Worm (Caenorhabditis elegans) whole organism, L4 larva: ENCODE measurements around the gene C25H3.1.

Experiments used
- D1046.2 ChIP-seq: fragments of 200-800 bp; sonication (Bioruptor generic); IDR thresholded peaks from 2 replicates; pipeline ENCODE4 v1.3.6; 2022; ENCODE audit warnings: missing genetic modification characterization, missing compliant biosample characterization
- F10B5.3 ChIP-seq: sonication (generic microtip); optimal IDR thresholded peaks from 2 replicates; lab custom pipeline; 2016; ENCODE audit warnings: mild to moderate bottlenecking, missing genetic modification characterization, missing compliant biosample characterization
- R02D3.7 ChIP-seq: fragments of 150-350 bp; sonication (generic microtip); optimal IDR thresholded peaks from 3 replicates; lab custom pipeline; 2014; ENCODE audit warnings: missing biosample characterization, missing genetic modification characterization
- T26A8.4 ChIP-seq: fragments of 200-800 bp; sonication (Bioruptor generic); IDR thresholded peaks from 2 replicates; pipeline ENCODE4 v1.3.6; 2022; ENCODE audit warnings: missing genetic modification characterization, missing compliant biosample characterization
- Y105C5A.15 ChIP-seq: fragments of 200-800 bp; sonication (Bioruptor generic); IDR thresholded peaks from 2 replicates; pipeline ENCODE4 v1.3.6; 2022; ENCODE audit warnings: missing genetic modification characterization, missing compliant biosample characterization
- ZK546.5 ChIP-seq, 2 experiments: sonication (generic microtip); optimal IDR thresholded peaks; 2 replicates each; lab custom pipeline; 2017; ENCODE audit warnings: missing biosample characterization in 2 of 2, missing genetic modification characterization in 2 of 2
- aha-1 ChIP-seq: fragments of 150-350 bp; peaks from one replicate; lab custom pipeline; 2014; ENCODE audit warnings: missing biosample characterization, missing genetic modification characterization
- aly-2 ChIP-seq: sonication (generic microtip); optimal IDR thresholded peaks from 2 replicates; lab custom pipeline; 2018; ENCODE audit warnings: missing biosample characterization, missing genetic modification characterization
- arid-1 ChIP-seq: fragments of 200-800 bp; sonication (Bioruptor generic); conservative IDR thresholded peaks from 2 replicates; pipeline ENCODE4 v1.3.6; 2022; ENCODE audit warnings: missing genetic modification reagents, missing genetic modification characterization, missing compliant biosample characterization
- ceh-44 ChIP-seq: fragments of 200-800 bp; sonication (Bioruptor generic); IDR thresholded peaks from 2 replicates; pipeline ENCODE4 v1.3.6; 2022; ENCODE audit warnings: missing genetic modification reagents, missing genetic modification characterization, missing compliant biosample characterization
- ceh-82 ChIP-seq: sonication (generic microtip); optimal IDR thresholded peaks from 2 replicates; lab custom pipeline; 2017; ENCODE audit warnings: missing biosample characterization, missing genetic modification characterization
- daf-8 ChIP-seq: fragments of 200-800 bp; sonication (Bioruptor generic); IDR thresholded peaks from 2 replicates; pipeline ENCODE4 v1.3.6; 2022; ENCODE audit warnings: missing genetic modification characterization, missing compliant biosample characterization
- dmd-8 ChIP-seq: fragments of 200-800 bp; sonication (Bioruptor generic); IDR thresholded peaks from 2 replicates; pipeline ENCODE4 v1.3.6; 2022; ENCODE audit warnings: missing genetic modification characterization, missing compliant biosample characterization
- dmd-9 ChIP-seq: fragments of 200-800 bp; sonication (Bioruptor generic); IDR thresholded peaks from 2 replicates; pipeline ENCODE4 v1.3.6; 2022; ENCODE audit warnings: missing genetic modification reagents, missing genetic modification characterization, missing compliant biosample characterization
- duxl-1 ChIP-seq: sonication (generic microtip); optimal IDR thresholded peaks from 2 replicates; lab custom pipeline; 2016; ENCODE audit warnings: mild to moderate bottlenecking, missing genetic modification characterization, moderate library complexity, missing compliant biosample characterization; ENCODE audit not compliant: poor library complexity
- egl-43 ChIP-seq: fragments of 200-800 bp; sonication (Bioruptor generic); IDR thresholded peaks from 2 replicates; pipeline ENCODE4 v1.3.6; 2022; ENCODE audit warnings: missing genetic modification reagents, missing genetic modification characterization, missing compliant biosample characterization
- hif-1 ChIP-seq, 2 experiments: sonication (generic microtip); optimal IDR thresholded peaks; 2 replicates each; lab custom pipeline; 2016 to 2017; ENCODE audit warnings: missing compliant biosample characterization in 2 of 2, missing genetic modification characterization in 2 of 2, missing genetic modification reagents in 2 of 2, missing genotype in 2 of 2, mild to moderate bottlenecking in 1 of 2
- hlh-11 ChIP-seq: fragments of 200-800 bp; sonication (Bioruptor generic); optimal IDR thresholded peaks from 2 replicates; lab custom pipeline; 2018; ENCODE audit warnings: mild to moderate bottlenecking, missing genetic modification characterization, missing compliant biosample characterization
- jun-1 ChIP-seq: fragments of 150-350 bp; optimal IDR thresholded peaks from 2 replicates; lab custom pipeline; 2014; ENCODE audit warnings: missing biosample characterization, missing genetic modification reagents, missing genetic modification characterization
- lin-1 ChIP-seq: fragments of 200-800 bp; sonication (Bioruptor generic); IDR thresholded peaks from 2 replicates; pipeline ENCODE4 v1.3.6; 2022; ENCODE audit warnings: missing genetic modification reagents, missing genetic modification characterization, missing compliant biosample characterization
- lin-15B ChIP-seq: fragments of 150-350 bp; sonication (generic microtip); optimal IDR thresholded peaks from 3 replicates; lab custom pipeline; 2014; ENCODE audit warnings: missing biosample characterization, missing genetic modification characterization
- lin-29 ChIP-seq: fragments of 200-800 bp; sonication (Bioruptor generic); IDR thresholded peaks from 2 replicates; pipeline ENCODE4 v1.3.6; 2022; ENCODE audit warnings: missing genetic modification reagents, missing genetic modification characterization, missing compliant biosample characterization
- lsy-2 ChIP-seq, 2 experiments: fragments of 150-350 bp in 1 of 2; sonication (generic microtip) in 1 of 2; optimal IDR thresholded peaks; 2 replicates each; lab custom pipeline; 2014 to 2017; ENCODE audit warnings: missing biosample characterization in 2 of 2, missing genetic modification characterization in 2 of 2
- mdl-1 ChIP-seq, 2 experiments: fragments of 150-350 bp in 1 of 2; sonication (generic microtip) in 1 of 2; optimal IDR thresholded peaks; 2 replicates each; lab custom pipeline; 2014 to 2017; ENCODE audit warnings: missing biosample characterization in 2 of 2, missing genetic modification characterization in 2 of 2
- mep-1 ChIP-seq: fragments of 150-350 bp; sonication (generic microtip); optimal IDR thresholded peaks from 3 replicates; lab custom pipeline; 2014; ENCODE audit warnings: missing biosample characterization, missing genetic modification characterization
- mes-2 ChIP-seq: sonication (generic microtip); optimal IDR thresholded peaks from 2 replicates; lab custom pipeline; 2016; ENCODE audit warnings: missing genotype, mild to moderate bottlenecking, missing genetic modification characterization, missing compliant biosample characterization; ENCODE audit not compliant: poor library complexity, severe bottlenecking
- nhr-102 ChIP-seq: sonication (generic microtip); optimal IDR thresholded peaks from 2 replicates; lab custom pipeline; 2016; ENCODE audit warnings: mild to moderate bottlenecking, missing genetic modification characterization, moderate library complexity, missing compliant biosample characterization
- nhr-237 ChIP-seq: sonication (generic microtip); optimal IDR thresholded peaks from 2 replicates; lab custom pipeline; 2017; ENCODE audit warnings: missing biosample characterization, missing genetic modification characterization
- nhr-28 ChIP-seq: fragments of 150-350 bp; optimal IDR thresholded peaks from 2 replicates; lab custom pipeline; 2014; ENCODE audit warnings: missing biosample characterization, missing genetic modification characterization
- nhr-76 ChIP-seq: fragments of 150-350 bp; optimal IDR thresholded peaks from 2 replicates; lab custom pipeline; 2014; ENCODE audit warnings: missing biosample characterization, missing genetic modification characterization
- nhr-77 ChIP-seq: fragments of 150-350 bp; optimal IDR thresholded peaks from 2 replicates; lab custom pipeline; 2014; ENCODE audit warnings: missing biosample characterization, missing genetic modification characterization
- sdz-12 ChIP-seq: fragments of 200-800 bp; sonication (Bioruptor generic); optimal IDR thresholded peaks from 2 replicates; lab custom pipeline; 2018; ENCODE audit warnings: mild to moderate bottlenecking, missing genetic modification characterization, missing compliant biosample characterization
- snpc-4 ChIP-seq: fragments of 150-350 bp; optimal IDR thresholded peaks from 2 replicates; lab custom pipeline; 2014; ENCODE audit warnings: missing biosample characterization, missing genetic modification characterization
- spr-3 ChIP-seq: fragments of 200-800 bp; sonication (Bioruptor generic); optimal IDR thresholded peaks from 2 replicates; lab custom pipeline; 2018; ENCODE audit warnings: mild to moderate bottlenecking, missing genetic modification characterization, missing compliant biosample characterization
- unc-130 ChIP-seq: sonication (generic microtip); optimal IDR thresholded peaks from 2 replicates; lab custom pipeline; 2016; ENCODE audit warnings: missing genetic modification reagents, missing genetic modification characterization, missing compliant biosample characterization
- unc-39 ChIP-seq: sonication (generic microtip); optimal IDR thresholded peaks from 2 replicates; lab custom pipeline; 2017; ENCODE audit warnings: missing biosample characterization, missing genetic modification characterization
- unc-62 ChIP-seq, 3 experiments: fragments of 150-350 bp in 1 of 3; sonication (generic microtip); optimal IDR thresholded peaks in 2 of 3; peaks in 1 of 3; 1 replicate in 1 of 3; 2 replicates in 2 of 3; lab custom pipeline; 2014 to 2017; ENCODE audit warnings: missing biosample characterization in 3 of 3, missing genetic modification characterization in 3 of 3, missing genetic modification reagents in 3 of 3, missing genotype in 1 of 3
- zip-11 ChIP-seq: fragments of 200-800 bp; sonication (Bioruptor generic); IDR thresholded peaks from 2 replicates; pipeline ENCODE4 v1.3.6; 2022; ENCODE audit warnings: missing genetic modification characterization, missing compliant biosample characterization
- ztf-11 ChIP-seq: fragments of 150-350 bp; optimal IDR thresholded peaks from 2 replicates; lab custom pipeline; 2014; ENCODE audit warnings: missing biosample characterization, missing genetic modification characterization

The C25H3.1 gene

DNA sequence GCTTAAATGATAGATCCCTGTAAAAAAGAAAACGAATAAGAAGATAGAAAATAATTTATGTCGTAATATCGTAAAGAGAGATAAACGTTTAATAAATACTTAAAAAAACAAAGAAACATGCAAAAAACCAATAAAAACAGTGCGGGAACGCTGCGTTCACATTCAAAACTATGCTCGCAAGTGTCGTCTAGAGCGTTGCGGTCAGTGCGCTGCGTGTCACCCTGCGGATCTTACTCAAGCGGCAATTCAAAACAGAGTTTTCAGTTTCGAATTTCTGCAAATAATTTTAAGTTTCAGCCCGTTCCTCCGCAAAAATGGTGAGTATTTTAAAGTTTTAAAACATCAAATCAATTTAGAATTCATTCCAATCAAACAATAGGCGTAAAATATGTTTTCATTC lies 15.9 kb downstream of the C25H3.1 start, which contains the start of the genes tiar-1 and lelo-4 (continued):
- no peak for TF ChIP-seq T26A8.4 (GFP tag; lab: Robert Waterston, UW)
- TF ChIP-seq unc-62 (GFP tag; optimal IDR thresholded peaks at IDR 0.05 in 1 of 2; lab: Kevin White, UChicago), result peak in 1 of 2 experiments; percentile 87
- no peak for TF ChIP-seq unc-62 (tag; optimal IDR thresholded peaks at IDR 0.05; lab: Kevin White, UChicago)
- no peak for TF ChIP-seq F10B5.3
- no peak for TF ChIP-seq nhr-76 (tag; lab: Kevin White, UChicago)
- TF ChIP-seq lin-1 (GFP tag; lab: Robert Waterston, UW), result no peak
- no peak for TF ChIP-seq nhr-102 (tag; lab: Kevin White, UChicago)
- TF ChIP-seq jun-1 (tag; lab: Kevin White, UChicago), result no peak
- no peak for TF ChIP-seq zip-11 (GFP tag; lab: Robert Waterston, UW)
- no peak for TF ChIP-seq spr-3
- TF ChIP-seq mep-1 (tag; lab: Kevin White, UChicago), result peak; percentile 55
- peak; percentile 44 for TF ChIP-seq hlh-11 (tag; lab: Kevin White, UChicago)
- no peak for TF ChIP-seq aha-1 (tag; lab: Kevin White, UChicago)
- TF ChIP-seq nhr-28 (tag; lab: Kevin White, UChicago), result peak; percentile 34
- no peak for TF ChIP-seq egl-43 (GFP tag; lab: Robert Waterston, UW)
- TF ChIP-seq dmd-8 (GFP tag; lab: Robert Waterston, UW), result no peak
- no peak for TF ChIP-seq snpc-4 (tag; lab: Kevin White, UChicago)
- no peak for TF ChIP-seq dmd-9
- no peak for TF ChIP-seq unc-39 (tag; lab: Kevin White, UChicago)
- TF ChIP-seq Y105C5A.15 (GFP tag; lab: Robert Waterston, UW), result no peak
- TF ChIP-seq unc-130 (GFP tag; lab: Kevin White, UChicago), result peak; percentile 9
- TF ChIP-seq lin-15B, result no peak
- no peak for TF ChIP-seq ceh-44
- TF ChIP-seq ceh-82, result no peak
- TF ChIP-seq ZK546.5 (tag; optimal IDR thresholded peaks at IDR 0.05; lab: Kevin White, UChicago), result peak in 1 of 2 experiments; percentile 84
- 0 out of 2 replicates have a peak, but pooled peaks have one; percentile 27 for TF ChIP-seq arid-1 (GFP tag; lab: Robert Waterston, UW)
- peak in 1 of 2 experiments; percentile 45 for TF ChIP-seq hif-1 (tag; optimal IDR thresholded peaks at IDR 0.05; lab: Kevin White, UChicago)
- no peak for TF ChIP-seq aly-2 (tag; lab: Kevin White, UChicago)
- no peak for TF ChIP-seq daf-8 (GFP tag; lab: Robert Waterston, UW)
- TF ChIP-seq mdl-1 (tag; optimal IDR thresholded peaks at IDR 0.05; lab: Kevin White, UChicago), result no peak
- no peak for TF ChIP-seq duxl-1 (tag; lab: Kevin White, UChicago)
- no peak for TF ChIP-seq ztf-11 (tag; lab: Kevin White, UChicago)
- no peak for TF ChIP-seq nhr-77 (tag; lab: Kevin White, UChicago)
- TF ChIP-seq D1046.2 (GFP tag; lab: Robert Waterston, UW), result no peak
- no peak for TF ChIP-seq R02D3.7 (tag; lab: Kevin White, UChicago)
- TF ChIP-seq lin-29, result no peak

DNA sequence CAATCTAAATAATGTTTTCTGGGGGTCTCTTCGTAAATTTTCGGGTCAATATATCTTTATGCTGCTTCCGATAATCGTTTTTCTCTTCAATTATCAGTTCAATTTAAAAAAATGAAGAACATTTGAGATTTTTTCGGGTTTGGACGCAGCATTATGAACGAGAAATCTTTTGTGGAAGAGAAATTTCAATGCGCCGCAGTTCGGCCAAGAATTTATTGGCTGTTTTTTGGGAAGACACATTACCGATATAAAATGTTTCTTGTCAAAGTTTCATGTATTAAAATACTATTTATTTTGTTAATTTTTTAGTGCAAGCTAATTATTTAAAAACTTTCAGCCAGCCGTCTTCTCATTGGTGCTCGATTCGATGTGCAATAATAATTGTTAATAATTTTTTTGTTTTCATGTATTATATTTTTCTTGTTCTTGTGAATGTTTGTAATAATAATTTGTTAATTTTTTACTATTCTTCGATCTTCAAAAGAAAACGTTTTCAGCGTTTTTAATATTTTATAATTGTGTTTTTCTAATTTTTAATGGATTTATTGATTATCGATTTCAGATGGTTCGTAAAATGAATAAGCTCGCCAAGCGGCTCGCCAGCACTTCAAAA lies 17.0 kb downstream of the C25H3.1 start, which contains the start of the genes C18A3.10 and C18A3.3:
Gene C18A3.10 (minus strand): TSS at position 101 of the 613 bp plus-strand sequence.
Gene C18A3.3 (plus strand): TSS at position 563 of the 613 bp plus-strand sequence.
- no peak for TF ChIP-seq sdz-12 (GFP tag; lab: Kevin White, UChicago)
- peak; percentile 59 for TF ChIP-seq mes-2
- TF ChIP-seq daf-8 (GFP tag; lab: Robert Waterston, UW), result no peak
- no peak for TF ChIP-seq lsy-2 (tag; optimal IDR thresholded peaks at IDR 0.05; lab: Kevin White, UChicago)

DNA sequence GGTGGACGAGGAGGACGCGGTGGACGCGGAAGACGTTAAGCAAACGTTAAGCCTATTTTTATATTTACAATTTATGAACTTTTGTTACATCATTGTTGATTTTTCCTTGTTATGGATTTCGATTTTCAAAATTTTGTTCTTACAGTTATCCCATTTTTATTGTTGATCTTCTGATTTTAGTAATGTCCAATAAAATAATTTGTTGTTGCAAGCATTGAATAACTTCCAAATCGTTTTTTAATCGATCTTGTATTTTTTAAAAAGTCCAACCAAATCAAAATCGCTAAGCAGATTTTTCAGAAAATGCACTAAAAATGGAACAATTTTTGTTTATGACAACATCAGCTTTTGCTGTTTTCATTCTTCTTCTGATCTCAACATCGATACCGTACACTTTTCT lies 19.0 kb downstream of the C25H3.1 start, which contains the start of gene zipt-3:
Gene zipt-3 (plus strand): TSS at position 301 of the 400 bp plus-strand sequence.
- no peak for TF ChIP-seq nhr-237 (tag; lab: Kevin White, UChicago)
